Fruit fly (Drosophila melanogaster) whole organism, embryonic: ENCODE results near the gene Lamtor4.

Experiments used
- Awh ChIP-seq: fragments of 200-800 bp; sonication (Bioruptor generic); IDR thresholded peaks from 2 replicates; pipeline ENCODE4, ENCODE4 v1.3.6; 2022; ENCODE audit warnings: missing biosample characterization, missing genetic modification characterization
- CG10267 ChIP-seq: fragments of 200-800 bp; sonication (Bioruptor generic); optimal IDR thresholded peaks from 2 replicates; lab custom pipeline; 2018; ENCODE audit warnings: missing biosample characterization, mild to moderate bottlenecking, missing genetic modification characterization, moderate library complexity
- CG10654 ChIP-seq: fragments of 200-800 bp; sonication (Bioruptor generic); optimal IDR thresholded peaks from 2 replicates; lab custom pipeline; 2016; ENCODE audit warnings: missing biosample characterization, missing genetic modification characterization
- CG11456 ChIP-seq: fragments of 200-800 bp; sonication (Bioruptor generic); IDR thresholded peaks from 3 replicates; pipeline ENCODE4 v1.3.6; 2022; ENCODE audit warnings: missing biosample characterization, missing genetic modification characterization
- CG12071 ChIP-seq: fragments of 200-800 bp; sonication (Bioruptor generic); optimal IDR thresholded peaks from 3 replicates; lab custom pipeline; 2018; ENCODE audit warnings: missing biosample characterization, mild to moderate bottlenecking, missing genetic modification characterization
- CG14667 ChIP-seq: fragments of 200-800 bp; sonication (Bioruptor generic); IDR thresholded peaks from 2 replicates; pipeline ENCODE4 v1.3.6; 2022; ENCODE audit warnings: missing biosample characterization, missing genetic modification characterization
- CG15011 ChIP-seq: fragments of 200-800 bp; sonication (Bioruptor generic); optimal IDR thresholded peaks from 3 replicates; lab custom pipeline; 2018; ENCODE audit warnings: missing biosample characterization, mild to moderate bottlenecking, missing genetic modification characterization
- CG1603 ChIP-seq: fragments of 200-800 bp; sonication (Bioruptor generic); optimal IDR thresholded peaks from 2 replicates; lab custom pipeline; 2019; ENCODE audit warnings: missing biosample characterization, mild to moderate bottlenecking, missing genetic modification characterization, moderate library complexity
- CG16863 ChIP-seq: fragments of 200-800 bp; sonication (Bioruptor generic); optimal IDR thresholded peaks from 3 replicates; lab custom pipeline; 2016; ENCODE audit warnings: missing biosample characterization, missing genetic modification characterization
- CG17385 ChIP-seq: fragments of 200-800 bp; sonication (Bioruptor generic); optimal IDR thresholded peaks from 3 replicates; lab custom pipeline; 2018; ENCODE audit warnings: missing biosample characterization, mild to moderate bottlenecking, missing genetic modification characterization
- CG31441 ChIP-seq: fragments of 200-800 bp; sonication (Bioruptor generic); IDR thresholded peaks from 2 replicates; pipeline ENCODE4 v1.3.6; 2022; ENCODE audit warnings: missing biosample characterization, missing genetic modification characterization
- CG42726 ChIP-seq: fragments of 200-800 bp; sonication (Bioruptor generic); IDR thresholded peaks from 2 replicates; pipeline ENCODE4 v1.3.6; 2022; ENCODE audit warnings: missing biosample characterization, missing genetic modification characterization; ENCODE audit not compliant: partially characterized antibody
- CG6175 ChIP-seq: fragments of 200-800 bp; sonication (Bioruptor generic); IDR thresholded peaks from 3 replicates; pipeline ENCODE4 v1.3.6; 2022; ENCODE audit warnings: missing biosample characterization, missing genetic modification characterization
- CG8089 ChIP-seq: fragments of 200-800 bp; sonication (Bioruptor generic); optimal IDR thresholded peaks from 3 replicates; lab custom pipeline; 2016; ENCODE audit warnings: missing biosample characterization, missing genetic modification characterization
- CG9437 ChIP-seq: fragments of 200-800 bp; sonication (Bioruptor generic); optimal IDR thresholded peaks from 2 replicates; lab custom pipeline; 2018; ENCODE audit warnings: missing biosample characterization, mild to moderate bottlenecking, missing genetic modification characterization
- CG9932 ChIP-seq: fragments of 200-800 bp; sonication (Bioruptor generic); IDR thresholded peaks from 2 replicates; pipeline ENCODE4 v1.3.6; 2022; ENCODE audit warnings: missing biosample characterization, missing genetic modification characterization
- Deaf1 ChIP-seq: fragments of 200-800 bp; optimal IDR thresholded peaks from 3 replicates; lab custom pipeline; 2019; ENCODE audit warnings: missing biosample characterization, mild to moderate bottlenecking, missing genetic modification characterization, moderate library complexity
- Doc2 ChIP-seq: fragments of 200-800 bp; sonication (Bioruptor generic); IDR thresholded peaks from 2 replicates; pipeline ENCODE4 v1.3.6; 2022; ENCODE audit warnings: missing biosample characterization, missing genetic modification characterization
- GATAe ChIP-seq: fragments of 200-800 bp; sonication (Bioruptor generic); conservative IDR thresholded peaks from 2 replicates; pipeline ENCODE4 v1.3.6; 2022; ENCODE audit warnings: missing biosample characterization, missing genetic modification characterization
- HLHmδ ChIP-seq: fragments of 200-800 bp; sonication (Bioruptor generic); optimal IDR thresholded peaks from 2 replicates; lab custom pipeline; 2018; ENCODE audit warnings: missing biosample characterization, mild to moderate bottlenecking, missing genetic modification characterization, moderate library complexity
- Lpt ChIP-seq: fragments of >200 bp; optimal IDR thresholded peaks from 2 replicates; lab custom pipeline; 2018; ENCODE audit warnings: missing biosample characterization, missing genetic modification characterization
- NK7.1 ChIP-seq: fragments of 200-800 bp; sonication (Bioruptor generic); optimal IDR thresholded peaks from 3 replicates; lab custom pipeline; 2016; ENCODE audit warnings: missing biosample characterization, missing genetic modification characterization
- Neu2 ChIP-seq: fragments of 200-800 bp; sonication (Bioruptor generic); optimal IDR thresholded peaks from 3 replicates; lab custom pipeline; 2016; ENCODE audit warnings: missing biosample characterization, missing genetic modification characterization, borderline replicate concordance
- Oli ChIP-seq: fragments of 200-800 bp; sonication (Bioruptor generic); optimal IDR thresholded peaks from 2 replicates; lab custom pipeline; 2018; ENCODE audit warnings: missing biosample characterization, mild to moderate bottlenecking, missing genetic modification characterization, moderate library complexity
- Scr ChIP-seq: fragments of 200-800 bp; sonication (Bioruptor generic); IDR thresholded peaks from 2 replicates; pipeline ENCODE4 v1.3.6; 2022; ENCODE audit warnings: missing biosample characterization, missing genetic modification characterization; ENCODE audit not compliant: partially characterized antibody
- Xbp1 ChIP-seq: fragments of 200-800 bp; sonication (Bioruptor generic); optimal IDR thresholded peaks from 3 replicates; lab custom pipeline; 2016; ENCODE audit warnings: missing biosample characterization, mild to moderate bottlenecking, missing genetic modification characterization
- amos ChIP-seq: fragments of 200-800 bp; sonication (Bioruptor generic); IDR thresholded peaks from 2 replicates; pipeline ENCODE4 v1.3.6; 2022; ENCODE audit warnings: missing biosample characterization, missing genetic modification characterization; ENCODE audit not compliant: partially characterized antibody
- bab2 ChIP-seq: fragments of 200-800 bp; sonication (Bioruptor generic); optimal IDR thresholded peaks from 2 replicates; lab custom pipeline; 2016; ENCODE audit warnings: missing biosample characterization, missing genetic modification characterization
- chinmo ChIP-seq: fragments of 200-800 bp; sonication (Bioruptor generic); IDR thresholded peaks from 4 replicates; pipeline ENCODE4 v1.3.6; 2022; ENCODE audit warnings: missing biosample characterization, missing genetic modification characterization; ENCODE audit not compliant: partially characterized antibody
- chm ChIP-seq: fragments of 200-800 bp; sonication (Bioruptor generic); IDR thresholded peaks from 2 replicates; pipeline ENCODE4 v1.3.6; 2022; ENCODE audit warnings: missing biosample characterization, missing genetic modification characterization
- chn ChIP-seq: fragments of 200-800 bp; sonication (Bioruptor generic); optimal IDR thresholded peaks from 2 replicates; lab custom pipeline; 2016; ENCODE audit warnings: missing biosample characterization, missing genetic modification characterization
- crol ChIP-seq: fragments of 200-800 bp; sonication (Bioruptor generic); IDR thresholded peaks from 2 replicates; pipeline ENCODE4 v1.3.6; 2022; ENCODE audit warnings: missing biosample characterization, missing genetic modification characterization
- cwo ChIP-seq: fragments of 200-800 bp; sonication (Bioruptor generic); optimal IDR thresholded peaks from 3 replicates; lab custom pipeline; 2017; ENCODE audit warnings: missing biosample characterization, missing genetic modification characterization, mild to moderate bottlenecking, moderate library complexity, missing genetic modification reagents
- dimm ChIP-seq: fragments of 200-800 bp; sonication (Bioruptor generic); IDR thresholded peaks from 2 replicates; pipeline ENCODE4 v1.3.6; 2022; ENCODE audit warnings: missing biosample characterization, missing genetic modification characterization
- en ChIP-seq: fragments of 200-800 bp; sonication (Bioruptor generic); optimal IDR thresholded peaks from 2 replicates; lab custom pipeline; 2016; ENCODE audit warnings: missing biosample characterization, missing genetic modification characterization
- ewg ChIP-seq: fragments of 200-800 bp; sonication (Bioruptor generic); optimal IDR thresholded peaks from 3 replicates; lab custom pipeline; 2017; ENCODE audit warnings: mild to moderate bottlenecking, missing biosample characterization, missing genetic modification reagents, missing genetic modification characterization
- exex ChIP-seq: fragments of 200-800 bp; sonication (Bioruptor generic); optimal IDR thresholded peaks from 4 replicates; lab custom pipeline; 2018; ENCODE audit warnings: missing biosample characterization, mild to moderate bottlenecking, missing genetic modification characterization, moderate library complexity
- gsb ChIP-seq: fragments of 200-800 bp; sonication (Bioruptor generic); IDR thresholded peaks from 2 replicates; pipeline ENCODE4 v1.3.6; 2022; ENCODE audit warnings: missing biosample characterization, missing genetic modification characterization
- phol ChIP-seq: fragments of 200-800 bp; sonication (Bioruptor generic); optimal IDR thresholded peaks from 3 replicates; lab custom pipeline; 2018; ENCODE audit warnings: missing biosample characterization, mild to moderate bottlenecking, missing genetic modification characterization, moderate library complexity
- pnt ChIP-seq: fragments of 200-800 bp; sonication (Bioruptor generic); optimal IDR thresholded peaks from 3 replicates; lab custom pipeline; 2016; ENCODE audit warnings: missing biosample characterization, missing genetic modification characterization
- prd ChIP-seq, 3 experiments: fragments of >200 bp in 2 of 3; fragments of 200-800 bp in 1 of 3; sonication (Bioruptor generic) in 1 of 3; optimal IDR thresholded peaks in 2 of 3; IDR thresholded peaks in 1 of 3; 2 replicates in 2 of 3; 3 replicates in 1 of 3; pipeline versions ENCODE4 v1.3.6 to Lab custom; 2017 to 2022; ENCODE audit warnings: missing biosample characterization in 1 of 3, missing genetic modification characterization in 1 of 3
- ro ChIP-seq: fragments of 200-800 bp; sonication (Bioruptor generic); IDR thresholded peaks from 2 replicates; pipeline ENCODE4 v1.3.6; 2022; ENCODE audit warnings: missing biosample characterization, missing genetic modification characterization
- run ChIP-seq: fragments of 200-800 bp; sonication (Bioruptor generic); optimal IDR thresholded peaks from 3 replicates; lab custom pipeline; 2018; ENCODE audit warnings: missing biosample characterization, mild to moderate bottlenecking, missing genetic modification characterization
- schlank ChIP-seq: fragments of 200-800 bp; sonication (Bioruptor generic); optimal IDR thresholded peaks from 2 replicates; lab custom pipeline; 2018; ENCODE audit warnings: missing biosample characterization, mild to moderate bottlenecking, missing genetic modification characterization
- sens ChIP-seq: fragments of 200-800 bp; sonication (Bioruptor generic); peaks from one replicate; lab custom pipeline; 2016; ENCODE audit warnings: missing biosample characterization, missing genetic modification characterization
- slbo ChIP-seq: fragments of 200-800 bp; sonication (Bioruptor generic); IDR thresholded peaks from 2 replicates; pipeline ENCODE4 v1.3.6; 2022; ENCODE audit warnings: missing biosample characterization, missing genetic modification characterization
- sna ChIP-seq: fragments of 200-800 bp; sonication (Bioruptor generic); IDR thresholded peaks from 2 replicates; pipeline ENCODE4 v1.3.6; 2022; ENCODE audit warnings: missing biosample characterization, missing genetic modification characterization; ENCODE audit not compliant: partially characterized antibody
- tio ChIP-seq: fragments of 200-800 bp; sonication (Bioruptor generic); optimal IDR thresholded peaks from 2 replicates; lab custom pipeline; 2017; ENCODE audit warnings: missing biosample characterization, missing genetic modification characterization, inconsistent platforms
- twi ChIP-seq: fragments of 200-800 bp; optimal IDR thresholded peaks from 2 replicates; lab custom pipeline; 2019; ENCODE audit warnings: missing biosample characterization, mild to moderate bottlenecking, missing genetic modification characterization, moderate library complexity
- zfh2 ChIP-seq: fragments of 200-800 bp; sonication (Bioruptor generic); optimal IDR thresholded peaks from 2 replicates; lab custom pipeline; 2016; ENCODE audit warnings: missing biosample characterization, missing genetic modification characterization

Lamtor4 gene

dm6 chr3L:3878734-3879310 lies 17.9 kb upstream of the Lamtor4 start (continued):
- TF ChIP-seq Xbp1, result no peak
- TF ChIP-seq crol (GFP tag; lab: Robert Waterston, UW), result no peak
- peak; percentile 15 for TF ChIP-seq HLHmδ (GFP tag; lab: Kevin White, UChicago)
- TF ChIP-seq Scr, result peak; percentile 13
- TF ChIP-seq pnt, result no peak
- no peak for TF ChIP-seq CG9437 (GFP tag; lab: Kevin White, UChicago)
- TF ChIP-seq Awh (GFP tag; lab: Robert Waterston, UW), result no peak; the same call in 1 of the 2 replicates
- TF ChIP-seq run (tag; lab: Kevin White, UChicago), result no peak
- TF ChIP-seq CG11456, result no peak
- TF ChIP-seq CG16863 (GFP tag; lab: Kevin White, UChicago), result no peak
- no peak for TF ChIP-seq bab2 (GFP tag; lab: Kevin White, UChicago)
- TF ChIP-seq amos, result peak; percentile 33; the same call in 1 of the 2 replicates
- 0 out of 2 replicates have a peak, but pooled peaks have one; percentile 56 for TF ChIP-seq chm (GFP tag; lab: Robert Waterston, UW)
- TF ChIP-seq Oli (tag; lab: Kevin White, UChicago), result no peak
- no peak for TF ChIP-seq CG1603 (tag; lab: Kevin White, UChicago)
- TF ChIP-seq CG31441 (GFP tag; lab: Robert Waterston, UW), result no peak
- peak; percentile 21 for TF ChIP-seq ewg (GFP tag; lab: Kevin White, UChicago)
- no peak for TF ChIP-seq Doc2 (GFP tag; lab: Robert Waterston, UW)
- TF ChIP-seq Deaf1 (tag; lab: Kevin White, UChicago), result no peak
- no peak for TF ChIP-seq cwo
- TF ChIP-seq CG8089, result no peak
- no peak for TF ChIP-seq CG9932 (GFP tag; lab: Robert Waterston, UW)
- TF ChIP-seq phol (tag; lab: Kevin White, UChicago), result no peak
- TF ChIP-seq sna (GFP tag; lab: Robert Waterston, UW), result 0 out of 2 replicates have a peak, but pooled peaks have one; percentile 49
- no peak for TF ChIP-seq schlank
- TF ChIP-seq twi (tag; lab: Kevin White, UChicago), result peak; percentile 46
- 0 out of 4 replicates have a peak, but pooled peaks have one; percentile 51 for TF ChIP-seq chinmo
- TF ChIP-seq NK7.1, result no peak
- TF ChIP-seq en (GFP tag; lab: Kevin White, UChicago), result no peak
- TF ChIP-seq chn (GFP tag; lab: Kevin White, UChicago), result no peak
- TF ChIP-seq GATAe (GFP tag; lab: Robert Waterston, UW), result no peak
- no peak for TF ChIP-seq CG12071 (GFP tag; lab: Kevin White, UChicago)
- TF ChIP-seq prd (optimal IDR thresholded peaks at IDR 0.05; lab: Kevin White, UChicago), result no peak
- TF ChIP-seq prd (GFP tag; IDR thresholded peaks at IDR 0.05; lab: Robert Waterston, UW), result no peak
- TF ChIP-seq gsb, result no peak
- TF ChIP-seq CG10654 (GFP tag; lab: Kevin White, UChicago), result no peak
- TF ChIP-seq exex (tag; lab: Kevin White, UChicago), result no peak
- no peak for TF ChIP-seq CG15011 (GFP tag; lab: Kevin White, UChicago)
- no peak for TF ChIP-seq ro (GFP tag; lab: Robert Waterston, UW)
- no peak for TF ChIP-seq slbo (GFP tag; lab: Robert Waterston, UW)
- TF ChIP-seq zfh2, result no peak
- no peak for TF ChIP-seq CG42726 (GFP tag; lab: Robert Waterston, UW)
- TF ChIP-seq CG17385 (GFP tag; lab: Kevin White, UChicago), result no peak
- no peak for TF ChIP-seq Lpt (GFP tag; lab: Kevin White, UChicago)
- no peak for TF ChIP-seq CG14667
- no peak for TF ChIP-seq CG6175 (GFP tag; lab: Robert Waterston, UW)
- TF ChIP-seq dimm (GFP tag; lab: Robert Waterston, UW), result no peak
- TF ChIP-seq tio (GFP tag; lab: Kevin White, UChicago), result no peak
- no peak for TF ChIP-seq CG10267 (tag; lab: Kevin White, UChicago)
- no peak for TF ChIP-seq Neu2 (GFP tag; lab: Kevin White, UChicago)
- no peak for TF ChIP-seq sens (GFP tag; lab: Kevin White, UChicago)
